Worm (Caenorhabditis elegans): ENCODE measurements around the gene C29F7.1.

ce11 chrX:13409543-13409942 lies at the start of gene C29F7.1, which contains the start of gene cyp-13B1:
- no peak for TF ChIP-seq flt-1 (GFP tag; IDR thresholded peaks at IDR 0.05)
- TF ChIP-seq ztf-29 (GFP tag; IDR thresholded peaks at IDR 0.05): no peak
- TF ChIP-seq T22C8.4 (GFP tag; IDR thresholded peaks at IDR 0.05): no peak
- TF ChIP-seq cog-1 (tag; optimal IDR thresholded peaks at IDR 0.05): no peak
- no peak for TF ChIP-seq tab-1 (GFP tag; IDR thresholded peaks at IDR 0.05)
- no peak for TF ChIP-seq klf-2 (GFP tag; conservative IDR thresholded peaks at IDR 0.05)
- TF ChIP-seq ztf-23 (GFP tag; IDR thresholded peaks at IDR 0.05): no peak
